Worm (Caenorhabditis elegans) whole organism, L1 larva: ENCODE measurements around the gene R74.2.

ENCODE experiments used
- C34B4.2 ChIP-seq: sonication (generic microtip); optimal IDR thresholded peaks from 2 replicates; lab custom pipeline; 2017; ENCODE audit warnings: mild to moderate bottlenecking, missing genetic modification characterization, missing compliant biosample characterization
- dpl-1 ChIP-seq, 3 experiments: fragments of 150-350 bp in 2 of 3; sonication (generic microtip) in 1 of 3; optimal IDR thresholded peaks; 2 replicates each; lab custom pipeline; 2014 to 2017; ENCODE audit warnings: missing biosample characterization in 3 of 3, missing genetic modification characterization in 3 of 3, missing genetic modification reagents in 3 of 3
- elt-3 ChIP-seq, 6 experiments: fragments of 150-350 bp in 1 of 6; sonication (generic microtip); optimal IDR thresholded peaks; 2 replicates each; lab custom pipeline; 2017 to 2018; ENCODE audit warnings: missing biosample characterization in 6 of 6, missing genetic modification characterization in 6 of 6, inconsistent platforms in 1 of 6
- mdl-1 ChIP-seq, 2 experiments: fragments of 150-350 bp; optimal IDR thresholded peaks; 2 replicates each; lab custom pipeline; 2014 to 2017; ENCODE audit warnings: missing biosample characterization in 2 of 2, missing genetic modification characterization in 2 of 2, inconsistent platforms in 1 of 2
- nhr-11 ChIP-seq: fragments of 150-350 bp; optimal IDR thresholded peaks from 2 replicates; lab custom pipeline; 2014; ENCODE audit warnings: missing biosample characterization, missing genetic modification characterization
- nhr-90 ChIP-seq: sonication (generic microtip); optimal IDR thresholded peaks from 2 replicates; lab custom pipeline; 2016; ENCODE audit warnings: mild to moderate bottlenecking, missing genetic modification characterization, missing compliant biosample characterization; ENCODE audit not compliant: poor library complexity
- snpc-4 ChIP-seq: fragments of 150-350 bp; optimal IDR thresholded peaks from 2 replicates; lab custom pipeline; 2014; ENCODE audit warnings: missing biosample characterization, missing genetic modification characterization
- sox-4 ChIP-seq: sonication (generic microtip); optimal IDR thresholded peaks from 2 replicates; lab custom pipeline; 2016; ENCODE audit warnings: missing genetic modification characterization, missing compliant biosample characterization

ce11 chrIII:4152309-4152708, 35.7 kb upstream of the R74.2 start:
- no peak for TF ChIP-seq snpc-4 (tag; lab: Kevin White, UChicago)
- no peak for TF ChIP-seq elt-3 (tag; optimal IDR thresholded peaks at IDR 0.05; lab: Kevin White, UChicago)
- no peak for TF ChIP-seq C34B4.2 (tag; lab: Kevin White, UChicago)
- TF ChIP-seq mdl-1 (tag; optimal IDR thresholded peaks at IDR 0.05; lab: Kevin White, UChicago) = no peak
- TF ChIP-seq dpl-1 (GFP tag; optimal IDR thresholded peaks at IDR 0.05; lab: Kevin White, UChicago) = no peak
- TF ChIP-seq nhr-90 (tag; lab: Kevin White, UChicago) = no peak
- no peak for TF ChIP-seq nhr-11 (tag; lab: Kevin White, UChicago)
- TF ChIP-seq sox-4 (tag; lab: Kevin White, UChicago) = no peak
